Worm (Caenorhabditis elegans): ENCODE results near the gene alh-9.

ce11 chrIII:5875705-5876104 is 19.9 kb downstream of the alh-9 start:
- TF ChIP-seq cog-1 (tag; optimal IDR thresholded peaks at IDR 0.05) (no peak), med-1 (GFP tag; optimal IDR thresholded peaks at IDR 0.05; ENCODE audit: insufficient read depth) (no peak), ztf-23 (GFP tag; IDR thresholded peaks at IDR 0.05) (no peak), flt-1 (GFP tag; IDR thresholded peaks at IDR 0.05) (no peak), ref-1 (GFP tag; conservative IDR thresholded peaks at IDR 0.05) (no peak), tab-1 (GFP tag; IDR thresholded peaks at IDR 0.05) (no peak)
